Fruit fly (Drosophila melanogaster): Measurements from ENCODE around the gene Ptp61F.
A peak's percentile ranks its signal among the peaks of the same experiment; 100 is the strongest.

Gene Ptp61F

DNA sequence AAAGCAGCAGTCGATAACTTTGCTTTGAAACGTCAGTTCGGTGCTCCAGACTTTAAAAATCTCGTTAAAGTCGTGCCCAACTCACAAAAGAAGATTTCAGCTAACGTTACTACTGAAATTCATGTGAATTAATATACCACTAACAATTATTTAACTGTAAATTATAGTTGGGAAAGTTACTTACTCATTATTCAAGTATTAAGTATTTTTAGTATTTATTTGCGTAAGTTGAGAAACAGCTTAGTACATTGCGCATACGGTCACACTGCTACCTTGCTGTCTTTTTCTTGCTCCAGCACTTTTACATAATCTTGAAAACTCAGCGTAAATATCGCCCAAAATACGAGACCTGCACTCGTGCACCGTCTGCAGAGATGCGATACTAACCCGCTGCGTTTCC lies 145.3 kb downstream of the Ptp61F start, which contains the start of gene ND-ACP (continued):
- TF ChIP-seq MESR4 (GFP tag; optimal IDR thresholded peaks at IDR 0.05) (peak; percentile 93), TFAM (GFP tag; optimal IDR thresholded peaks at IDR 0.05) (no peak), CG12659 (GFP tag; optimal IDR thresholded peaks at IDR 0.05) (peak; percentile 37), tin (GFP tag; optimal IDR thresholded peaks at IDR 0.05) (no peak), CG8290 (GFP tag; optimal IDR thresholded peaks at IDR 0.05) (no peak), CG8290 (tag; optimal IDR thresholded peaks at IDR 0.05) (no peak), B-H1 (GFP tag; IDR thresholded peaks at IDR 0.05) (no peak), CG4424 (GFP tag; optimal IDR thresholded peaks at IDR 0.05) (no peak), Sry-β (GFP tag; optimal IDR thresholded peaks at IDR 0.05) (no peak), Ravus (GFP tag; IDR thresholded peaks at IDR 0.05) (no peak), CG10321 (GFP tag; IDR thresholded peaks at IDR 0.05) (no peak), CG13123 (GFP tag; optimal IDR thresholded peaks at IDR 0.05) (no peak), Xbp1 (GFP tag; optimal IDR thresholded peaks at IDR 0.05) (no peak), mld (GFP tag; IDR thresholded peaks at IDR 0.05; ENCODE audit: partially characterized antibody) (no peak), Myb (GFP tag; optimal IDR thresholded peaks at IDR 0.05) (peak; percentile 23), CG9797 (GFP tag; optimal IDR thresholded peaks at IDR 0.05) (peak; percentile 89), CG30403 (GFP tag; optimal IDR thresholded peaks at IDR 0.05) (no peak), pita (GFP tag; optimal IDR thresholded peaks at IDR 0.05) (no peak), sr (GFP tag; IDR thresholded peaks at IDR 0.05) (no peak), gsb (GFP tag; IDR thresholded peaks at IDR 0.05) (no peak), CG17361 (GFP tag; IDR thresholded peaks at IDR 0.05) (no peak), dan (GFP tag; IDR thresholded peaks at IDR 0.05) (no peak), CG7786 (GFP tag; optimal IDR thresholded peaks at IDR 0.05) (no peak), fd102C (GFP tag; optimal IDR thresholded peaks at IDR 0.05) (no peak), CG2712 (tag; optimal IDR thresholded peaks at IDR 0.05) (no peak), CG5245 (GFP tag; optimal IDR thresholded peaks at IDR 0.05) (no peak), mirr (GFP tag; optimal IDR thresholded peaks at IDR 0.05) (no peak), br (optimal IDR thresholded peaks at IDR 0.05) (no peak), tna (GFP tag; IDR thresholded peaks at IDR 0.05; ENCODE audit: partially characterized antibody) (no peak), amos (GFP tag; IDR thresholded peaks at IDR 0.05; ENCODE audit: partially characterized antibody) (no peak), CG15479 (GFP tag; optimal IDR thresholded peaks at IDR 0.05) (peak; percentile 51), Nf-YC (tag; optimal IDR thresholded peaks at IDR 0.05) (peak; percentile 24), CG11723 (GFP tag; optimal IDR thresholded peaks at IDR 0.05) (no peak), Lhr (GFP tag; optimal IDR thresholded peaks at IDR 0.05) (peak; percentile 37), Stat92E (GFP tag; optimal IDR thresholded peaks at IDR 0.05) (peak in 1 of 3 experiments; percentile 60), CHES-1-like (GFP tag; optimal IDR thresholded peaks at IDR 0.05) (no peak), Deaf1 (tag; optimal IDR thresholded peaks at IDR 0.05) (no peak), CG30431 (GFP tag; optimal IDR thresholded peaks at IDR 0.05) (no peak), trem (tag; optimal IDR thresholded peaks at IDR 0.05) (peak; percentile 72), MTF-1 (GFP tag; optimal IDR thresholded peaks at IDR 0.05; ENCODE audit: borderline replicate concordance) (no peak), so (GFP tag; IDR thresholded peaks at IDR 0.05) (no peak), CG9609 (GFP tag; optimal IDR thresholded peaks at IDR 0.05) (no peak), CG7987 (GFP tag; optimal IDR thresholded peaks at IDR 0.05) (no peak), CG3847 (GFP tag; IDR thresholded peaks at IDR 0.05) (no peak), sens-2 (GFP tag; IDR thresholded peaks at IDR 0.05) (no peak), CG12391 (tag; optimal IDR thresholded peaks at IDR 0.05) (peak; percentile 2), dimm (GFP tag; IDR thresholded peaks at IDR 0.05) (no peak), pho (GFP tag; optimal IDR thresholded peaks at IDR 0.05) (no peak), CG8944 (GFP tag; optimal IDR thresholded peaks at IDR 0.05) (no peak), chm (GFP tag; IDR thresholded peaks at IDR 0.05) (no peak), CG14860 (GFP tag; IDR thresholded peaks at IDR 0.05; ENCODE audit: partially characterized antibody) (no peak), bcd (GFP tag; optimal IDR thresholded peaks at IDR 0.05) (no peak)

Measured in whole organism, embryonic.